Fruit fly (Drosophila melanogaster) whole organism, embryonic: Measurements from ENCODE around the gene CG14715.

ENCODE experiments used
- Adf1 ChIP-seq: fragments of 200-800 bp; sonication (Bioruptor generic); IDR thresholded peaks from 2 replicates; pipeline ENCODE4 v1.3.6; 2022; ENCODE audit warnings: missing biosample characterization, missing genetic modification characterization
- BEAF-32 ChIP-seq: fragments of 200-800 bp; sonication (Bioruptor generic); optimal IDR thresholded peaks from 3 replicates; lab custom pipeline; 2017; ENCODE audit warnings: missing biosample characterization, missing genetic modification characterization, mild to moderate bottlenecking, moderate library complexity, missing genetic modification reagents
- Blimp-1 ChIP-seq: fragments of 200-800 bp; sonication (Bioruptor generic); optimal IDR thresholded peaks from 3 replicates; lab custom pipeline; 2018; ENCODE audit warnings: missing biosample characterization, missing genetic modification characterization, mild to moderate bottlenecking, moderate library complexity, missing genetic modification reagents
- CG10431 ChIP-seq: fragments of 200-800 bp; sonication (Bioruptor generic); optimal IDR thresholded peaks from 3 replicates; lab custom pipeline; 2018; ENCODE audit warnings: missing biosample characterization, mild to moderate bottlenecking, missing genetic modification characterization
- CG11398 ChIP-seq: fragments of 200-800 bp; sonication (Bioruptor generic); optimal IDR thresholded peaks from 2 replicates; lab custom pipeline; 2016; ENCODE audit warnings: missing biosample characterization, missing genetic modification characterization
- CG11504 ChIP-seq: fragments of 200-800 bp; sonication (Bioruptor generic); optimal IDR thresholded peaks from 3 replicates; lab custom pipeline; 2019; ENCODE audit warnings: missing biosample characterization, mild to moderate bottlenecking, missing genetic modification characterization, moderate library complexity
- CG11695 ChIP-seq: fragments of 200-800 bp; sonication (Bioruptor generic); IDR thresholded peaks from 3 replicates; pipeline ENCODE4 v1.3.6; 2022; ENCODE audit warnings: missing biosample characterization, missing genetic modification characterization
- CG12391 ChIP-seq: fragments of 200-800 bp; sonication (Bioruptor generic); optimal IDR thresholded peaks from 3 replicates; lab custom pipeline; 2018; ENCODE audit warnings: missing biosample characterization, mild to moderate bottlenecking, missing genetic modification characterization, moderate library complexity
- CG13287 ChIP-seq: fragments of 200-800 bp; sonication (Bioruptor generic); IDR thresholded peaks from 2 replicates; pipeline ENCODE4 v1.3.6; 2022; ENCODE audit warnings: missing biosample characterization, missing genetic modification characterization; ENCODE audit not compliant: partially characterized antibody
- CG17359 ChIP-seq: fragments of 200-800 bp; sonication (Bioruptor generic); optimal IDR thresholded peaks from 3 replicates; lab custom pipeline; 2018; ENCODE audit warnings: missing biosample characterization, mild to moderate bottlenecking, missing genetic modification characterization, moderate library complexity
- CG1832 ChIP-seq: fragments of 200-800 bp; sonication (Bioruptor generic); optimal IDR thresholded peaks from 2 replicates; lab custom pipeline; 2017; ENCODE audit warnings: missing biosample characterization, mild to moderate bottlenecking, missing genetic modification characterization, inconsistent platforms
- CG18619 ChIP-seq: fragments of 200-800 bp; sonication (Bioruptor generic); optimal IDR thresholded peaks from 3 replicates; lab custom pipeline; 2017; ENCODE audit warnings: missing biosample characterization, mild to moderate bottlenecking, missing genetic modification characterization
- CG2875 ChIP-seq: fragments of 200-800 bp; sonication (Bioruptor generic); optimal IDR thresholded peaks from 2 replicates; lab custom pipeline; 2017; ENCODE audit warnings: missing biosample characterization, mild to moderate bottlenecking, missing genetic modification characterization, missing genetic modification reagents
- CG4854 ChIP-seq: fragments of 200-800 bp; sonication (Bioruptor generic); optimal IDR thresholded peaks from 2 replicates; lab custom pipeline; 2016; ENCODE audit warnings: missing biosample characterization, missing genetic modification characterization, inconsistent platforms
- CG5180 ChIP-seq: fragments of 200-800 bp; sonication (Bioruptor generic); optimal IDR thresholded peaks from 3 replicates; lab custom pipeline; 2017; ENCODE audit warnings: missing biosample characterization, missing genetic modification characterization, mild to moderate bottlenecking, moderate library complexity, missing genetic modification reagents
- CG6791 ChIP-seq: fragments of 200-800 bp; sonication (Bioruptor generic); IDR thresholded peaks from 3 replicates; pipeline ENCODE4 v1.3.6; 2022; ENCODE audit warnings: missing biosample characterization, missing genetic modification characterization; ENCODE audit not compliant: partially characterized antibody
- CG7357 ChIP-seq: fragments of 200-800 bp; sonication (Bioruptor generic); IDR thresholded peaks from 3 replicates; pipeline ENCODE4 v1.3.6; 2022; ENCODE audit warnings: missing biosample characterization, missing genetic modification characterization
- CG7556 ChIP-seq: fragments of 200-800 bp; sonication (Bioruptor generic); optimal IDR thresholded peaks from 2 replicates; lab custom pipeline; 2017; ENCODE audit warnings: missing biosample characterization, mild to moderate bottlenecking, missing genetic modification characterization
- CG7963 ChIP-seq: fragments of 200-800 bp; sonication (Bioruptor generic); IDR thresholded peaks from 3 replicates; pipeline ENCODE4 v1.3.6; 2022; ENCODE audit warnings: missing biosample characterization, missing genetic modification characterization; ENCODE audit not compliant: partially characterized antibody
- CG7987 ChIP-seq: fragments of 200-800 bp; sonication (Bioruptor generic); optimal IDR thresholded peaks from 2 replicates; lab custom pipeline; 2018; ENCODE audit warnings: missing biosample characterization, mild to moderate bottlenecking, missing genetic modification characterization, moderate library complexity
- CG8089 ChIP-seq: fragments of 200-800 bp; sonication (Bioruptor generic); optimal IDR thresholded peaks from 3 replicates; lab custom pipeline; 2016; ENCODE audit warnings: missing biosample characterization, missing genetic modification characterization
- CG8478 ChIP-seq: fragments of >200 bp; optimal IDR thresholded peaks from 2 replicates; lab custom pipeline; 2018
- CG8924 ChIP-seq: fragments of 200-800 bp; optimal IDR thresholded peaks from 3 replicates; lab custom pipeline; 2019; ENCODE audit warnings: missing biosample characterization, mild to moderate bottlenecking, missing genetic modification characterization, moderate library complexity
- CG9609 ChIP-seq: fragments of 200-800 bp; sonication (Bioruptor generic); optimal IDR thresholded peaks from 3 replicates; lab custom pipeline; 2016; ENCODE audit warnings: missing biosample characterization, missing genetic modification characterization
- CG9727 ChIP-seq: fragments of 200-800 bp; sonication (Bioruptor generic); optimal IDR thresholded peaks from 3 replicates; lab custom pipeline; 2017; ENCODE audit warnings: missing biosample characterization, mild to moderate bottlenecking, missing genetic modification characterization
- CHES-1-like ChIP-seq: fragments of 200-800 bp; sonication (Bioruptor generic); optimal IDR thresholded peaks from 2 replicates; lab custom pipeline; 2016; ENCODE audit warnings: missing biosample characterization, missing genetic modification characterization
- Chrac-16 ChIP-seq: fragments of 200-800 bp; sonication (Bioruptor generic); optimal IDR thresholded peaks from 3 replicates; lab custom pipeline; 2016; ENCODE audit warnings: missing biosample characterization, missing genetic modification characterization
- D19A ChIP-seq: fragments of 200-800 bp; optimal IDR thresholded peaks from 3 replicates; lab custom pipeline; 2019; ENCODE audit warnings: missing biosample characterization, mild to moderate bottlenecking, missing genetic modification characterization, moderate library complexity
- Dek ChIP-seq: fragments of 200-800 bp; sonication (Bioruptor generic); optimal IDR thresholded peaks from 3 replicates; lab custom pipeline; 2019; ENCODE audit warnings: missing biosample characterization, mild to moderate bottlenecking, missing genetic modification characterization, moderate library complexity
- HLH54F ChIP-seq: fragments of 200-800 bp; sonication (Bioruptor generic); optimal IDR thresholded peaks from 3 replicates; lab custom pipeline; 2016; ENCODE audit warnings: missing biosample characterization, missing genetic modification characterization
- Hsf ChIP-seq: fragments of 200-800 bp; sonication (Bioruptor generic); optimal IDR thresholded peaks from 3 replicates; lab custom pipeline; 2016; ENCODE audit warnings: missing biosample characterization, missing genetic modification characterization
- MESR4 ChIP-seq: fragments of 200-800 bp; sonication (Bioruptor generic); optimal IDR thresholded peaks from 2 replicates; lab custom pipeline; 2018; ENCODE audit warnings: missing biosample characterization, mild to moderate bottlenecking, missing genetic modification characterization, moderate library complexity
- Max ChIP-seq: fragments of 200-800 bp; sonication (Bioruptor generic); optimal IDR thresholded peaks from 2 replicates; lab custom pipeline; 2016; ENCODE audit warnings: missing biosample characterization, mild to moderate bottlenecking, missing genetic modification characterization
- Mrtf ChIP-seq: fragments of 200-800 bp; sonication (Bioruptor generic); IDR thresholded peaks from 3 replicates; pipeline ENCODE4 v1.3.6; 2022; ENCODE audit warnings: missing biosample characterization, missing genetic modification characterization
- Six4 ChIP-seq: fragments of 200-800 bp; sonication (Bioruptor generic); optimal IDR thresholded peaks from 2 replicates; lab custom pipeline; 2016; ENCODE audit warnings: missing biosample characterization, missing genetic modification characterization
- Tbp ChIP-seq: fragments of >200 bp; optimal IDR thresholded peaks from 2 replicates; lab custom pipeline; 2018; ENCODE audit warnings: missing biosample characterization, missing genetic modification characterization
- Vsx1 ChIP-seq: fragments of 200-800 bp; sonication (Bioruptor generic); optimal IDR thresholded peaks from 2 replicates; lab custom pipeline; 2017; ENCODE audit warnings: missing biosample characterization, mild to moderate bottlenecking, missing genetic modification characterization, missing genetic modification reagents
- btn ChIP-seq: fragments of 200-800 bp; sonication (Bioruptor generic); optimal IDR thresholded peaks from 2 replicates; lab custom pipeline; 2016; ENCODE audit warnings: missing biosample characterization, missing genetic modification characterization
- cg ChIP-seq: fragments of 200-800 bp; sonication (Bioruptor generic); optimal IDR thresholded peaks from 3 replicates; lab custom pipeline; 2019; ENCODE audit warnings: missing biosample characterization, mild to moderate bottlenecking, missing genetic modification characterization, moderate library complexity
- chm ChIP-seq: fragments of 200-800 bp; sonication (Bioruptor generic); IDR thresholded peaks from 2 replicates; pipeline ENCODE4 v1.3.6; 2022; ENCODE audit warnings: missing biosample characterization, missing genetic modification characterization
- chn ChIP-seq: fragments of 200-800 bp; sonication (Bioruptor generic); optimal IDR thresholded peaks from 2 replicates; lab custom pipeline; 2016; ENCODE audit warnings: missing biosample characterization, missing genetic modification characterization
- dati ChIP-seq: fragments of 200-800 bp; sonication (Bioruptor generic); IDR thresholded peaks from 2 replicates; pipeline ENCODE4 v1.3.6; 2022; ENCODE audit warnings: missing biosample characterization, missing genetic modification characterization
- exex ChIP-seq: fragments of 200-800 bp; sonication (Bioruptor generic); optimal IDR thresholded peaks from 4 replicates; lab custom pipeline; 2018; ENCODE audit warnings: missing biosample characterization, mild to moderate bottlenecking, missing genetic modification characterization, moderate library complexity
- ind ChIP-seq: fragments of 200-800 bp; sonication (Bioruptor generic); optimal IDR thresholded peaks from 3 replicates; lab custom pipeline; 2016; ENCODE audit warnings: missing biosample characterization, missing genetic modification characterization
- lab ChIP-seq: fragments of 200-800 bp; sonication (Bioruptor generic); optimal IDR thresholded peaks from 3 replicates; lab custom pipeline; 2017; ENCODE audit warnings: missing biosample characterization, missing genetic modification characterization, mild to moderate bottlenecking, moderate library complexity, missing genetic modification reagents
- nmo ChIP-seq: fragments of 200-800 bp; sonication (Bioruptor generic); optimal IDR thresholded peaks from 2 replicates; lab custom pipeline; 2018; ENCODE audit warnings: missing biosample characterization, mild to moderate bottlenecking, missing genetic modification characterization, moderate library complexity
- tin ChIP-seq: fragments of 200-800 bp; sonication (Bioruptor generic); optimal IDR thresholded peaks from 3 replicates; lab custom pipeline; 2016; ENCODE audit warnings: missing biosample characterization, missing genetic modification characterization
- vfl ChIP-seq: fragments of 200-800 bp; sonication (Bioruptor generic); optimal IDR thresholded peaks from 2 replicates; lab custom pipeline; 2016; ENCODE audit warnings: missing biosample characterization, missing genetic modification characterization
- wor ChIP-seq: fragments of 200-800 bp; sonication (Bioruptor generic); IDR thresholded peaks from 2 replicates; pipeline ENCODE4 v1.3.6; 2022; ENCODE audit warnings: missing biosample characterization, missing genetic modification characterization
- z ChIP-seq: fragments of 200-800 bp; sonication (Bioruptor generic); IDR thresholded peaks from 3 replicates; pipeline ENCODE4 v1.3.6; 2022; ENCODE audit warnings: missing biosample characterization, missing genetic modification characterization

The CG14715 gene

dm6 chr3R:11655873-11656374, 18.1 kb upstream of the CG14715 start, which contains the start of gene CG42327 (continued):
- TF ChIP-seq CG18619 (GFP tag; lab: Kevin White, UChicago), result peak; percentile 88
- peak; percentile 86 for TF ChIP-seq Mrtf (GFP tag; lab: Robert Waterston, UW)
- peak; percentile 76 for TF ChIP-seq CG7987 (GFP tag; lab: Kevin White, UChicago)
- TF ChIP-seq CG11398 (GFP tag; lab: Kevin White, UChicago), result peak; percentile 16
- TF ChIP-seq chm (GFP tag; lab: Robert Waterston, UW), result peak; percentile 98
- peak; percentile 98 for TF ChIP-seq CG12391 (tag; lab: Kevin White, UChicago)
- TF ChIP-seq Max (GFP tag; lab: Kevin White, UChicago), result peak; percentile 91
- TF ChIP-seq CG7556, result peak; percentile 95
- TF ChIP-seq BEAF-32 (GFP tag; lab: Kevin White, UChicago), result no peak
- TF ChIP-seq Vsx1 (GFP tag; lab: Kevin White, UChicago), result peak; percentile 91
- TF ChIP-seq CG8924, result peak; percentile 95
- TF ChIP-seq z, result no peak; the same call in 1 of the 3 replicates
- peak; percentile 37 for TF ChIP-seq MESR4 (GFP tag; lab: Kevin White, UChicago)
- TF ChIP-seq Tbp (GFP tag; lab: Kevin White, UChicago), result no peak
- peak; percentile 95 for TF ChIP-seq CG11695 (GFP tag; lab: Robert Waterston, UW)
- peak; percentile 52 for TF ChIP-seq cg (GFP tag; lab: Kevin White, UChicago)
- TF ChIP-seq tin (GFP tag; lab: Kevin White, UChicago), result peak; percentile 94
- TF ChIP-seq lab (GFP tag; lab: Kevin White, UChicago), result peak; percentile 96
- peak; percentile 77 for TF ChIP-seq CHES-1-like
- peak; percentile 73 for TF ChIP-seq vfl (GFP tag; lab: Kevin White, UChicago)
- TF ChIP-seq CG2875 (GFP tag; lab: Kevin White, UChicago), result peak; percentile 98
- peak; percentile 33 for TF ChIP-seq exex
- peak; percentile 79 for TF ChIP-seq btn (GFP tag; lab: Kevin White, UChicago)
- peak; percentile 95 for TF ChIP-seq CG9727 (GFP tag; lab: Kevin White, UChicago)
- TF ChIP-seq CG1832 (GFP tag; lab: Kevin White, UChicago), result no peak
- TF ChIP-seq nmo (GFP tag; lab: Kevin White, UChicago), result peak; percentile 93
- peak; percentile 88 for TF ChIP-seq Six4 (GFP tag; lab: Kevin White, UChicago)
- peak; percentile 89 for TF ChIP-seq Dek (tag; lab: Kevin White, UChicago)
- TF ChIP-seq CG6791 (GFP tag; lab: Robert Waterston, UW), result peak; percentile 48; the same call in 1 of the 3 replicates
- peak; percentile 59 for TF ChIP-seq CG13287
- peak; percentile 77; the same call in 2 of the 3 replicates for TF ChIP-seq CG7357
- peak; percentile 96 for TF ChIP-seq CG17359
- peak; percentile 89 for TF ChIP-seq ind
- TF ChIP-seq CG10431 (GFP tag; lab: Kevin White, UChicago), result peak; percentile 81
- peak; percentile 92 for TF ChIP-seq chn (GFP tag; lab: Kevin White, UChicago)
- peak; percentile 90 for TF ChIP-seq Hsf (GFP tag; lab: Kevin White, UChicago)
- TF ChIP-seq CG5180, result peak; percentile 75
- peak; percentile 79 for TF ChIP-seq CG9609 (GFP tag; lab: Kevin White, UChicago)
- TF ChIP-seq CG8478 (lab: Kevin White, UChicago), result no peak
- peak; percentile 93 for TF ChIP-seq wor
- TF ChIP-seq dati, result peak; percentile 88
- TF ChIP-seq D19A (tag; lab: Kevin White, UChicago), result peak; percentile 93
- TF ChIP-seq Adf1 (GFP tag; lab: Robert Waterston, UW), result peak; percentile 68
- peak; percentile 83 for TF ChIP-seq CG4854 (GFP tag; lab: Kevin White, UChicago)
- TF ChIP-seq HLH54F (GFP tag; lab: Kevin White, UChicago), result peak; percentile 71
- TF ChIP-seq Chrac-16 (GFP tag; lab: Kevin White, UChicago), result peak; percentile 93
- TF ChIP-seq CG8089 (GFP tag; lab: Kevin White, UChicago), result peak; percentile 60
- peak; percentile 94 for TF ChIP-seq CG11504 (tag; lab: Kevin White, UChicago)
- TF ChIP-seq CG7963, result no peak
- peak; percentile 97 for TF ChIP-seq Blimp-1 (GFP tag; lab: Kevin White, UChicago)
